Worm (Caenorhabditis elegans) whole organism, young adult: Measurements from ENCODE around the gene eff-1.

Experiments used
- B0019.2 ChIP-seq: fragments of 200-800 bp; sonication (Bioruptor generic); conservative IDR thresholded peaks from 2 replicates; pipeline ENCODE4 v1.3.6; 2022; ENCODE audit warnings: missing genetic modification reagents, missing genetic modification characterization, missing compliant biosample characterization
- B0035.1 ChIP-seq: sonication (generic microtip); optimal IDR thresholded peaks from 2 replicates; lab custom pipeline; 2016; ENCODE audit warnings: missing genetic modification characterization, mild to moderate bottlenecking, missing compliant biosample characterization, missing genotype, missing genetic modification reagents
- B0336.3 ChIP-seq: fragments of 200-800 bp; sonication (Bioruptor generic); IDR thresholded peaks from 2 replicates; pipeline ENCODE4 v1.3.6; 2022; ENCODE audit warnings: missing genetic modification characterization, missing compliant biosample characterization
- C06A6.2 ChIP-seq: fragments of 200-800 bp; sonication (Bioruptor generic); conservative IDR thresholded peaks from 2 replicates; pipeline ENCODE4 v1.3.6; 2022; ENCODE audit warnings: missing genetic modification characterization, missing compliant biosample characterization
- D2030.7 ChIP-seq: fragments of 200-800 bp; sonication (Bioruptor generic); IDR thresholded peaks from 2 replicates; pipeline ENCODE4 v1.3.6; 2022; ENCODE audit warnings: missing genetic modification reagents, missing genetic modification characterization, missing compliant biosample characterization
- F39B2.1 ChIP-seq: fragments of 200-800 bp; sonication (Bioruptor generic); IDR thresholded peaks from 2 replicates; pipeline ENCODE4 v1.3.6; 2022; ENCODE audit warnings: missing genetic modification reagents, missing genetic modification characterization, missing compliant biosample characterization
- F49E8.2 ChIP-seq: sonication (generic microtip); optimal IDR thresholded peaks from 3 replicates; lab custom pipeline; 2017; ENCODE audit warnings: missing genetic modification characterization, mild to moderate bottlenecking, missing compliant biosample characterization, antibody characterized with exemption, moderate library complexity; ENCODE audit not compliant: insufficient read depth
- F55B11.4 ChIP-seq: sonication (generic microtip); optimal IDR thresholded peaks from 2 replicates; lab custom pipeline; 2016; ENCODE audit warnings: missing compliant biosample characterization, missing genetic modification characterization, borderline replicate concordance; ENCODE audit not compliant: insufficient read depth
- F57C9.4 ChIP-seq: sonication (generic microtip); optimal IDR thresholded peaks from 2 replicates; lab custom pipeline; 2017; ENCODE audit warnings: mild to moderate bottlenecking, missing genetic modification characterization, missing compliant biosample characterization
- T26A5.8 ChIP-seq: sonication (generic microtip); optimal IDR thresholded peaks from 2 replicates; lab custom pipeline; 2016; ENCODE audit warnings: missing genetic modification characterization, missing compliant biosample characterization
- Y53F4B.3 ChIP-seq: fragments of 200-800 bp; sonication (Bioruptor generic); IDR thresholded peaks from 2 replicates; pipeline ENCODE4 v1.3.6; 2022; ENCODE audit warnings: missing genetic modification reagents, missing genetic modification characterization, missing compliant biosample characterization
- Y53G8AR.9 ChIP-seq: fragments of 200-800 bp; sonication (Bioruptor generic); conservative IDR thresholded peaks from 2 replicates; pipeline ENCODE4 v1.3.6; 2022; ENCODE audit warnings: missing genetic modification reagents, missing genetic modification characterization, missing compliant biosample characterization
- Y67H2A.10 ChIP-seq: fragments of 200-800 bp; sonication (Bioruptor generic); conservative IDR thresholded peaks from 2 replicates; pipeline ENCODE4 v1.3.6; 2022; ENCODE audit warnings: missing genetic modification reagents, missing genetic modification characterization, missing compliant biosample characterization
- aptf-3 ChIP-seq: fragments of 200-800 bp; sonication (Bioruptor generic); IDR thresholded peaks from 2 replicates; pipeline ENCODE4 v1.3.6; 2022; ENCODE audit warnings: missing genetic modification characterization, missing compliant biosample characterization
- bed-1 ChIP-seq: fragments of 200-800 bp; sonication (Bioruptor generic); IDR thresholded peaks from 2 replicates; pipeline ENCODE4 v1.3.6; 2022; ENCODE audit warnings: missing genetic modification reagents, missing genetic modification characterization, missing compliant biosample characterization
- cebp-1 ChIP-seq, 2 experiments: fragments of 200-800 bp in 1 of 2; sonication (Bioruptor generic) in 1 of 2; sonication (generic microtip) in 1 of 2; IDR thresholded peaks in 1 of 2; optimal IDR thresholded peaks in 1 of 2; 2 replicates each; pipeline versions ENCODE4 v1.3.6 to Lab custom; 2017 to 2022; ENCODE audit warnings: missing compliant biosample characterization in 2 of 2, missing genetic modification characterization in 2 of 2, mild to moderate bottlenecking in 1 of 2, missing genetic modification reagents in 1 of 2, moderate library complexity in 1 of 2
- chd-7 ChIP-seq: sonication (generic microtip); optimal IDR thresholded peaks from 2 replicates; lab custom pipeline; 2016; ENCODE audit warnings: mild to moderate bottlenecking, missing genetic modification characterization, moderate library complexity, missing compliant biosample characterization
- dox-1 ChIP-seq: fragments of 200-800 bp; sonication (Bioruptor generic); IDR thresholded peaks from 2 replicates; pipeline ENCODE4 v1.3.6; 2022; ENCODE audit warnings: missing genetic modification reagents, missing genetic modification characterization, missing compliant biosample characterization
- dpff-1 ChIP-seq: sonication (generic microtip); optimal IDR thresholded peaks from 2 replicates; lab custom pipeline; 2017; ENCODE audit warnings: mild to moderate bottlenecking, missing genetic modification characterization, missing compliant biosample characterization
- egrh-3 ChIP-seq: fragments of 200-800 bp; sonication (Bioruptor generic); IDR thresholded peaks from 2 replicates; pipeline ENCODE4 v1.3.6; 2022; ENCODE audit warnings: missing genetic modification reagents, missing genetic modification characterization, missing compliant biosample characterization
- hlh-12 ChIP-seq: sonication (generic microtip); optimal IDR thresholded peaks from 2 replicates; lab custom pipeline; 2016; ENCODE audit warnings: missing genetic modification characterization, missing compliant biosample characterization
- let-607 ChIP-seq, 2 experiments: fragments of 200-800 bp in 1 of 2; sonication (Bioruptor generic) in 1 of 2; sonication (generic microtip) in 1 of 2; optimal IDR thresholded peaks; 2 replicates each; lab custom pipeline; 2016 to 2018; ENCODE audit warnings: mild to moderate bottlenecking in 2 of 2, missing compliant biosample characterization in 2 of 2, missing genetic modification characterization in 2 of 2, moderate library complexity in 2 of 2, missing genotype in 1 of 2
- lin-35 ChIP-seq, 3 experiments: fragments of 150-350 bp in 2 of 3; sonication (generic microtip) in 1 of 3; optimal IDR thresholded peaks; 2 replicates each; lab custom pipeline; 2014 to 2018; ENCODE audit warnings: missing biosample characterization in 3 of 3, missing genetic modification characterization in 3 of 3, missing genetic modification reagents in 3 of 3
- lsl-1 ChIP-seq: fragments of 200-800 bp; sonication (Bioruptor generic); optimal IDR thresholded peaks from 2 replicates; lab custom pipeline; 2018; ENCODE audit warnings: mild to moderate bottlenecking, missing genetic modification characterization, moderate library complexity, missing compliant biosample characterization
- madf-3 ChIP-seq: fragments of 200-800 bp; sonication (Bioruptor generic); IDR thresholded peaks from 2 replicates; pipeline ENCODE4 v1.3.6; 2022; ENCODE audit warnings: missing genetic modification reagents, missing genetic modification characterization, missing compliant biosample characterization
- mcd-1 ChIP-seq: fragments of 200-800 bp; sonication (Bioruptor generic); IDR thresholded peaks from 2 replicates; pipeline ENCODE4 v1.3.6; 2022; ENCODE audit warnings: missing genetic modification reagents, missing genetic modification characterization, missing compliant biosample characterization
- mel-28 ChIP-seq: sonication (generic microtip); optimal IDR thresholded peaks from 2 replicates; lab custom pipeline; 2016; ENCODE audit warnings: borderline replicate concordance, mild to moderate bottlenecking, missing genetic modification characterization, missing compliant biosample characterization
- mes-4 ChIP-seq: sonication (generic microtip); optimal IDR thresholded peaks from 2 replicates; lab custom pipeline; 2016; ENCODE audit warnings: missing genotype, missing genetic modification characterization, missing compliant biosample characterization
- nhr-27 ChIP-seq: fragments of 200-800 bp; sonication (Bioruptor generic); optimal IDR thresholded peaks from 2 replicates; lab custom pipeline; 2018; ENCODE audit warnings: mild to moderate bottlenecking, missing genetic modification characterization, moderate library complexity, missing compliant biosample characterization
- nhr-80 ChIP-seq: sonication (generic microtip); optimal IDR thresholded peaks from 2 replicates; lab custom pipeline; 2016; ENCODE audit warnings: missing genetic modification characterization, missing compliant biosample characterization
- pbrm-1 ChIP-seq: fragments of 200-800 bp; sonication (Bioruptor generic); IDR thresholded peaks from 2 replicates; pipeline ENCODE4 v1.3.6; 2022; ENCODE audit warnings: missing genetic modification reagents, missing genetic modification characterization, missing compliant biosample characterization
- rec-8 ChIP-seq, 2 experiments: sonication (generic microtip); optimal IDR thresholded peaks; 2 replicates each; lab custom pipeline; 2016; ENCODE audit warnings: mild to moderate bottlenecking in 2 of 2, missing genetic modification characterization in 2 of 2, missing genetic modification reagents in 2 of 2, missing genotype in 2 of 2, missing biosample characterization in 1 of 2, missing compliant biosample characterization in 1 of 2, moderate library complexity in 1 of 2
- repo-1 ChIP-seq: sonication (generic microtip); optimal IDR thresholded peaks from 2 replicates; lab custom pipeline; 2017; ENCODE audit warnings: mild to moderate bottlenecking, missing genetic modification characterization, missing compliant biosample characterization
- snpc-1.3 ChIP-seq: sonication (generic microtip); optimal IDR thresholded peaks from 2 replicates; lab custom pipeline; 2017; ENCODE audit warnings: missing genetic modification characterization, mild to moderate bottlenecking, missing compliant biosample characterization, antibody characterized with exemption, moderate library complexity, missing genotype, missing genetic modification reagents; ENCODE audit not compliant: insufficient read depth
- tlf-1 ChIP-seq: fragments of 200-800 bp; sonication (Bioruptor generic); optimal IDR thresholded peaks from 2 replicates; lab custom pipeline; 2018; ENCODE audit warnings: mild to moderate bottlenecking, missing genetic modification characterization, missing compliant biosample characterization
- unc-130 ChIP-seq: sonication (generic microtip); optimal IDR thresholded peaks from 2 replicates; lab custom pipeline; 2016; ENCODE audit warnings: missing genetic modification reagents, missing genetic modification characterization, missing compliant biosample characterization
- zfh-2 ChIP-seq: fragments of 200-800 bp; sonication (Bioruptor generic); conservative IDR thresholded peaks from 2 replicates; pipeline ENCODE4 v1.3.6; 2022; ENCODE audit warnings: missing genetic modification reagents, missing genetic modification characterization, missing compliant biosample characterization
- ztf-28 ChIP-seq: fragments of 200-800 bp; sonication (Bioruptor generic); IDR thresholded peaks from 2 replicates; pipeline ENCODE4 v1.3.6; 2022; ENCODE audit warnings: missing genetic modification reagents, missing genetic modification characterization, missing compliant biosample characterization
- ztf-3 ChIP-seq: fragments of 200-800 bp; sonication (Bioruptor generic); optimal IDR thresholded peaks from 2 replicates; lab custom pipeline; 2018; ENCODE audit warnings: mild to moderate bottlenecking, missing genetic modification characterization, missing compliant biosample characterization

Gene eff-1

DNA sequence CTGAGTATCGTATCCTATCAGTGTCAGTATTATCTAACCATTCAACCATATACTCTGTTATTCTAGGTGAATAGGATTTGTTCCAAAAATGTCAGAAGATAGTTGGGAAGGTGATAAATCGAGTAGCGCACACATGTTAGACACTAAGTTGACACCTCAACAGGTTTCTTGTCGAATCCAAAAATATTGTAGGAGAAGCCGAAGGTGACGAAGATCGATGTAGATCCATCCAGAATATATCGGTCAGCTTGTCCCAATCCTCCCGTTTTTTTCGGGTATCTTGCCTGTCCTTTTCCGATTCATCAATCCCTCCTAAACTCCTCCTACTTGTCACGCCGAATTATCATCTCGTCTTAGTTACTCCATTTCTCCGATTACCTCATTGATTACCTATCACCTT is 871 bp upstream of the eff-1 start:
- no peak for TF ChIP-seq B0035.1
- TF ChIP-seq bed-1: no peak
- no peak for TF ChIP-seq snpc-1.3
- no peak for TF ChIP-seq B0336.3 (GFP tag; lab: Robert Waterston, UW)
- no peak for TF ChIP-seq mcd-1 (GFP tag; lab: Robert Waterston, UW)
- TF ChIP-seq cebp-1 (GFP tag; IDR thresholded peaks at IDR 0.05; lab: Robert Waterston, UW): no peak
- no peak for TF ChIP-seq cebp-1 (tag; optimal IDR thresholded peaks at IDR 0.05; lab: Kevin White, UChicago)
- TF ChIP-seq pbrm-1 (GFP tag; lab: Robert Waterston, UW): no peak

DNA sequence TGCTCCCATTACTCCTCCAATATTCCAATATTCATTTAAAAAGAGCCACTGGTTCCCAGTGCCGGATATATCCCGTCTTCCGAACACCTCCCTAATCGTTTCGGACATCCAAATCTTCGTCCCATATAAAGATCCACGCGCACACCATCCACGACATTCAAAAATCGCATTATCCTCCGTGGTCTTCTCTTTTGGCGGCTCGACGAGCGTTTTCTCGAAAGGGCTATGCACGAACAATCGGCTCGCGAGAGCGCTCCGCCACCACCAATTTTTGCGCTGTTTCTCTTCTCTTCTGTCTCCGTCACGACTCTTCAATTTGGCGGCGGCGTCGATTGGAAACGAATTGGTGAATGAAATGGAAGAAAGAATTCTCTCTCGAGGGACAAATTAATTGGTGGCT is 6.8 kb downstream of the eff-1 start:
- TF ChIP-seq B0019.2 (GFP tag; lab: Robert Waterston, UW): no peak
- TF ChIP-seq Y53F4B.3 (GFP tag; lab: Robert Waterston, UW): no peak
- TF ChIP-seq lsl-1 (GFP tag; lab: Kevin White, UChicago): no peak
- TF ChIP-seq hlh-12: no peak
- peak; percentile 61; the same call in 1 of the 2 replicates for TF ChIP-seq zfh-2 (GFP tag; lab: Robert Waterston, UW)
- no peak for TF ChIP-seq D2030.7 (GFP tag; lab: Robert Waterston, UW)

- no peak for TF ChIP-seq dox-1 (GFP tag; lab: Robert Waterston, UW)
- TF ChIP-seq, all 124 proteins: peak for 0
Measured at ce11 chrII:8354233-8354750, 7.8 kb downstream of the eff-1 start, which contains the start of gene C26D10.6. C26D10.6 (minus strand) TSS chrII:8354700.

DNA sequence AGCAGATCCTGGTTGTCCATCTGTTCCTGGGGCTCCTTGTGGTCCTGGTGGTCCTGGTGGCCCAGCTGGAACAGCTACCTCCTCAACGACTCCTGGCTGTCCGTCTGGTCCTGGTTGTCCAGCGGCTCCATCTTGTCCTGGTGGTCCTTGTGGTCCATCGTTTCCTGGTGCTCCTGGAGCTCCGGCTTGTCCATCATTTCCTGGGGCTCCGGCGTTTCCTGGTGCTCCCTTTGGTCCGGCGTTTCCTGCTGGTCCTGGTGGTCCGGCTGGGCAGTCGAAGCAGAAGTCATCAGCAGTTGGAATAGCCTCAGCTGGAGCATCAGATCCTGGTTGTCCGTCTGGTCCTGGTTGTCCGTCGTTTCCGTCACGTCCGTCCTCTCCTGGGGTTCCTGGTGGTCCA is 12.0 kb downstream of the eff-1 start:
- TF ChIP-seq ztf-3 (no peak), F57C9.4 (tag; lab: Kevin White, UChicago) (no peak), zfh-2 (GFP tag; lab: Robert Waterston, UW) (peak; percentile 75), repo-1 (tag; lab: Kevin White, UChicago) (no peak), lin-35 (GFP tag; optimal IDR thresholded peaks at IDR 0.05; lab: Kevin White, UChicago) (no peak), dpff-1 (peak; percentile 22), unc-130 (GFP tag; lab: Kevin White, UChicago) (no peak), egrh-3 (peak; percentile 80; the same call in 1 of the 2 replicates), F55B11.4 (no peak)

DNA sequence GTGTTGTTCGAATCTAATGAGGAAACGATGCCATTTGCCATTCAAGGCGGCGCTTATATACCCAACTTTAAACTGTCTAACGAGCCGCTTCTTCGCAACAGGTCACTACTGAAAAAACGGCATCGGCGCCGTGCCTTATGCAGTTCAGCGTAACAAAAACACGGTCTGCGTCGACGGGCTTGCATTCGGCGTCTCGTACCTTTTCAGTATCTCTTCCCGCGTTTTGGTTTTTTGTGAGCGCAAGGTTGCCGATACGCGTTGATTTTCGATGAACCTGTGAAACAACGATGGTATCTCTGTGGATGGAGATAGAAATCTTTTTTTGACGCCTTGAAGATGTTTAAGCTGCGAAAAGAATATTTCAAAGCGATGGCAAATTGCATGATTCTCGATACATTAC is 12.9 kb downstream of the eff-1 start, which contains the start of gene col-77:
Gene col-77 (minus strand): TSS at position 32 of the 400 bp plus-strand sequence.
- no peak for TF ChIP-seq nhr-27 (tag; lab: Kevin White, UChicago)
- no peak for TF ChIP-seq let-607 (tag; optimal IDR thresholded peaks at IDR 0.05; lab: Kevin White, UChicago)
- TF ChIP-seq Y53G8AR.9 (GFP tag; lab: Robert Waterston, UW): no peak
- TF ChIP-seq lsl-1 (GFP tag; lab: Kevin White, UChicago): no peak
- TF ChIP-seq chd-7 (tag; lab: Kevin White, UChicago): no peak
- no peak for TF ChIP-seq madf-3
- no peak for TF ChIP-seq aptf-3 (GFP tag; lab: Robert Waterston, UW)
- TF ChIP-seq F39B2.1 (GFP tag; lab: Robert Waterston, UW): no peak
- no peak for TF ChIP-seq repo-1 (tag; lab: Kevin White, UChicago)
- TF ChIP-seq mes-4 (tag; lab: Kevin White, UChicago): no peak
- no peak for TF ChIP-seq C06A6.2 (GFP tag; lab: Robert Waterston, UW)
- TF ChIP-seq snpc-1.3: no peak
- TF ChIP-seq ztf-28 (GFP tag; lab: Robert Waterston, UW): no peak
- TF ChIP-seq Y67H2A.10: no peak
- TF ChIP-seq rec-8 (tag; optimal IDR thresholded peaks at IDR 0.05; lab: Kevin White, UChicago): no peak
- no peak for TF ChIP-seq F49E8.2
- TF ChIP-seq nhr-80 (tag; lab: Kevin White, UChicago): no peak
- TF ChIP-seq mel-28: no peak
- TF ChIP-seq tlf-1 (GFP tag; lab: Kevin White, UChicago): no peak
- no peak for TF ChIP-seq T26A5.8 (tag; lab: Kevin White, UChicago)
